Fruit fly (Drosophila melanogaster): ENCODE measurements around the gene Toll-9.
A peak's percentile ranks its signal among the peaks of the same experiment; 100 is the strongest.

Gene Toll-9

dm6 chr3L:20402665-20403492 is 36.4 kb upstream of the Toll-9 start (continued):
- TF ChIP-seq trem (tag; optimal IDR thresholded peaks at IDR 0.05), result peak; percentile 65
- no peak for TF ChIP-seq pzg (GFP tag; optimal IDR thresholded peaks at IDR 0.05)
- no peak for TF ChIP-seq Ets65A (GFP tag)
- TF ChIP-seq Adf1 (GFP tag; IDR thresholded peaks at IDR 0.05), result no peak
- no peak for TF ChIP-seq ftz-f1 (GFP tag; optimal IDR thresholded peaks at IDR 0.05)
- TF ChIP-seq cwo (GFP tag; optimal IDR thresholded peaks at IDR 0.05), result no peak
- no peak for TF ChIP-seq Blimp-1 (GFP tag; optimal IDR thresholded peaks at IDR 0.05)
- TF ChIP-seq CG3163 (GFP tag; optimal IDR thresholded peaks at IDR 0.05), result no peak
- peak; percentile 95 for TF ChIP-seq CG15696 (tag; optimal IDR thresholded peaks at IDR 0.05)
- no peak for TF ChIP-seq CG3281 (GFP tag; optimal IDR thresholded peaks at IDR 0.05)
- no peak for TF ChIP-seq CG33213 (GFP tag; optimal IDR thresholded peaks at IDR 0.05)
- no peak for TF ChIP-seq CG1602 (GFP tag; optimal IDR thresholded peaks at IDR 0.05)
- no peak for TF ChIP-seq gt (GFP tag; IDR thresholded peaks at IDR 0.05)
- no peak for TF ChIP-seq CG14050 (GFP tag; IDR thresholded peaks at IDR 0.05)
- TF ChIP-seq HmgZ (tag; optimal IDR thresholded peaks at IDR 0.05), result no peak
- TF ChIP-seq ind (GFP tag; optimal IDR thresholded peaks at IDR 0.05), result no peak
- TF ChIP-seq vnd (GFP tag; IDR thresholded peaks at IDR 0.05; ENCODE audit: partially characterized antibody), result no peak
- TF ChIP-seq CG4282 (GFP tag; optimal IDR thresholded peaks at IDR 0.05), result no peak
- TF ChIP-seq CG14710 (tag; optimal IDR thresholded peaks at IDR 0.05), result peak; percentile 73
- no peak for TF ChIP-seq Hand (GFP tag; optimal IDR thresholded peaks at IDR 0.05)
- TF ChIP-seq Nf-YC (tag; optimal IDR thresholded peaks at IDR 0.05), result no peak
- no peak for TF ChIP-seq Hr3 (GFP tag; optimal IDR thresholded peaks at IDR 0.05)
- TF ChIP-seq CG14014 (GFP tag; IDR thresholded peaks at IDR 0.05), result no peak
- TF ChIP-seq tin (GFP tag; optimal IDR thresholded peaks at IDR 0.05), result no peak
- peak; percentile 29 for TF ChIP-seq CG8290 (GFP tag; optimal IDR thresholded peaks at IDR 0.05)
- TF ChIP-seq CG8290 (tag; optimal IDR thresholded peaks at IDR 0.05), result peak in 1 of 2 experiments; percentile 19
- no peak for TF ChIP-seq Atf-2 (GFP tag; optimal IDR thresholded peaks at IDR 0.05)
- TF ChIP-seq Lim3 (GFP tag; IDR thresholded peaks at IDR 0.05), result no peak
- no peak for TF ChIP-seq Antp (GFP tag; optimal IDR thresholded peaks at IDR 0.05)
- no peak for TF ChIP-seq p53 (GFP tag; optimal IDR thresholded peaks at IDR 0.05)
- TF ChIP-seq CG6272 (GFP tag; IDR thresholded peaks at IDR 0.05), result no peak
- TF ChIP-seq her (GFP tag; optimal IDR thresholded peaks at IDR 0.05), result no peak
- TF ChIP-seq CG10462 (GFP tag; optimal IDR thresholded peaks at IDR 0.05), result no peak
- TF ChIP-seq bsh (GFP tag; optimal IDR thresholded peaks at IDR 0.05), result peak in 1 of 2 experiments; percentile 2
- peak; percentile 7 for TF ChIP-seq CG1233 (GFP tag; optimal IDR thresholded peaks at IDR 0.05)
- no peak for TF ChIP-seq HmgD (GFP tag; optimal IDR thresholded peaks at IDR 0.05)
- TF ChIP-seq CG8388 (GFP tag; optimal IDR thresholded peaks at IDR 0.05), result no peak
- no peak for TF ChIP-seq Fer1 (GFP tag; optimal IDR thresholded peaks at IDR 0.05)
- no peak for TF ChIP-seq ewg (GFP tag; optimal IDR thresholded peaks at IDR 0.05)
- TF ChIP-seq emc (GFP tag; optimal IDR thresholded peaks at IDR 0.05), result no peak
- TF ChIP-seq kni (GFP tag; optimal IDR thresholded peaks at IDR 0.05), result peak; percentile 79
- TF ChIP-seq CG8281 (tag; optimal IDR thresholded peaks at IDR 0.05), result no peak
- peak; percentile 84 for TF ChIP-seq fd102C (GFP tag; optimal IDR thresholded peaks at IDR 0.05)
- TF ChIP-seq z (GFP tag; IDR thresholded peaks at IDR 0.05), result no peak
- no peak for TF ChIP-seq Myb (GFP tag; optimal IDR thresholded peaks at IDR 0.05)
- TF ChIP-seq luna (GFP tag; optimal IDR thresholded peaks at IDR 0.05), result no peak
- TF ChIP-seq Elba2 (GFP tag; optimal IDR thresholded peaks at IDR 0.05), result peak; percentile 54
- TF ChIP-seq CG15479 (GFP tag; optimal IDR thresholded peaks at IDR 0.05), result peak; percentile 100
- no peak for TF ChIP-seq CG3726 (GFP tag; IDR thresholded peaks at IDR 0.05)
- TF ChIP-seq ro (GFP tag; IDR thresholded peaks at IDR 0.05), result no peak
- TF ChIP-seq MESR4 (GFP tag; optimal IDR thresholded peaks at IDR 0.05), result no peak

All from whole organism, embryonic.